Fruit fly (Drosophila melanogaster) whole organism, prepupa: ENCODE data around the gene CG32483.
A peak's percentile ranks its signal among the peaks of the same experiment; 100 is the strongest.

Source experiments
- Blimp-1 ChIP-seq: fragments of 200-800 bp; sonication (Bioruptor generic); optimal IDR thresholded peaks from 3 replicates; lab custom pipeline; 2017; ENCODE audit warnings: missing biosample characterization, missing genetic modification characterization, mild to moderate bottlenecking, moderate library complexity, missing genetic modification reagents
- CG10669 ChIP-seq: fragments of 200-800 bp; sonication (Bioruptor generic); optimal IDR thresholded peaks from 3 replicates; lab custom pipeline; 2018; ENCODE audit warnings: missing biosample characterization, mild to moderate bottlenecking, missing genetic modification characterization, moderate library complexity
- CG11294 ChIP-seq: fragments of 200-800 bp; sonication (Bioruptor generic); IDR thresholded peaks from 2 replicates; pipeline ENCODE4 v1.3.6; 2022; ENCODE audit warnings: missing biosample characterization, missing genetic modification characterization
- CG16779 ChIP-seq: fragments of 200-800 bp; sonication (Bioruptor generic); optimal IDR thresholded peaks from 3 replicates; lab custom pipeline; 2017; ENCODE audit warnings: missing biosample characterization, mild to moderate bottlenecking, missing genetic modification characterization
- CG31627 ChIP-seq: fragments of 200-800 bp; sonication (Bioruptor generic); optimal IDR thresholded peaks from 3 replicates; lab custom pipeline; 2016; ENCODE audit warnings: missing biosample characterization, missing genetic modification characterization
- CG3919 ChIP-seq: fragments of 200-800 bp; sonication (Bioruptor generic); optimal IDR thresholded peaks from 3 replicates; lab custom pipeline; 2016; ENCODE audit warnings: missing biosample characterization, missing genetic modification characterization
- CG4318 ChIP-seq: fragments of 200-800 bp; sonication (Bioruptor generic); optimal IDR thresholded peaks from 3 replicates; lab custom pipeline; 2017; ENCODE audit warnings: missing biosample characterization, mild to moderate bottlenecking, missing genetic modification characterization
- CG6163 ChIP-seq: fragments of 200-800 bp; sonication (Bioruptor generic); IDR thresholded peaks from 3 replicates; pipeline ENCODE4 v1.3.6; 2022; ENCODE audit warnings: missing biosample characterization, missing genetic modification characterization
- CG8119 ChIP-seq: fragments of 200-800 bp; sonication (Bioruptor generic); IDR thresholded peaks from 3 replicates; pipeline ENCODE4 v1.3.6; 2022; ENCODE audit warnings: missing biosample characterization, missing genetic modification characterization
- CG8319 ChIP-seq: fragments of 200-800 bp; sonication (Bioruptor generic); optimal IDR thresholded peaks from 3 replicates; lab custom pipeline; 2016; ENCODE audit warnings: missing biosample characterization, missing genetic modification characterization
- Eip93F ChIP-seq: fragments of 200-800 bp; sonication (Bioruptor generic); optimal IDR thresholded peaks from 2 replicates; lab custom pipeline; 2016; ENCODE audit warnings: missing biosample characterization, mild to moderate bottlenecking, missing genetic modification characterization
- Hr4 ChIP-seq: fragments of 200-800 bp; sonication (Bioruptor generic); optimal IDR thresholded peaks from 3 replicates; lab custom pipeline; 2016; ENCODE audit warnings: missing biosample characterization, missing genetic modification characterization
- OdsH ChIP-seq: fragments of 200-800 bp; sonication (Bioruptor generic); optimal IDR thresholded peaks from 3 replicates; lab custom pipeline; 2016; ENCODE audit warnings: missing biosample characterization, missing genetic modification characterization
- Sox14 ChIP-seq: fragments of 200-800 bp; sonication (Bioruptor generic); optimal IDR thresholded peaks from 3 replicates; lab custom pipeline; 2016; ENCODE audit warnings: missing biosample characterization, missing genetic modification characterization
- dac ChIP-seq: fragments of 200-800 bp; sonication (Bioruptor generic); optimal IDR thresholded peaks from 2 replicates; lab custom pipeline; 2017; ENCODE audit warnings: missing biosample characterization, mild to moderate bottlenecking, missing genetic modification characterization
- eg ChIP-seq: fragments of 200-800 bp; sonication (Bioruptor generic); IDR thresholded peaks from 3 replicates; pipeline ENCODE4 v1.3.6; 2022; ENCODE audit warnings: missing biosample characterization, missing genetic modification characterization
- fd59A ChIP-seq: fragments of 200-800 bp; sonication (Bioruptor generic); optimal IDR thresholded peaks from 2 replicates; lab custom pipeline; 2017; ENCODE audit warnings: missing biosample characterization, mild to moderate bottlenecking, missing genetic modification characterization, missing genetic modification reagents
- pdm3 ChIP-seq: fragments of 200-800 bp; sonication (Bioruptor generic); optimal IDR thresholded peaks from 3 replicates; lab custom pipeline; 2016; ENCODE audit warnings: missing biosample characterization, missing genetic modification characterization
- salr ChIP-seq, 2 experiments: fragments of 200-800 bp; sonication (Bioruptor generic); optimal IDR thresholded peaks; 3 replicates each; lab custom pipeline; 2016 to 2018; ENCODE audit warnings: missing biosample characterization in 2 of 2, missing genetic modification characterization in 2 of 2, mild to moderate bottlenecking in 1 of 2
- svp ChIP-seq: fragments of 200-800 bp; sonication (Bioruptor generic); peaks from one replicate; lab custom pipeline; 2016; ENCODE audit warnings: missing biosample characterization, missing genetic modification characterization
- topi ChIP-seq: fragments of 200-800 bp; sonication (Bioruptor generic); optimal IDR thresholded peaks from 3 replicates; lab custom pipeline; 2016; ENCODE audit warnings: missing biosample characterization, missing genetic modification characterization
- vri ChIP-seq: fragments of 200-800 bp; sonication (Bioruptor generic); optimal IDR thresholded peaks from 3 replicates; lab custom pipeline; 2016; ENCODE audit warnings: missing biosample characterization, mild to moderate bottlenecking, missing genetic modification characterization

The CG32483 gene

DNA sequence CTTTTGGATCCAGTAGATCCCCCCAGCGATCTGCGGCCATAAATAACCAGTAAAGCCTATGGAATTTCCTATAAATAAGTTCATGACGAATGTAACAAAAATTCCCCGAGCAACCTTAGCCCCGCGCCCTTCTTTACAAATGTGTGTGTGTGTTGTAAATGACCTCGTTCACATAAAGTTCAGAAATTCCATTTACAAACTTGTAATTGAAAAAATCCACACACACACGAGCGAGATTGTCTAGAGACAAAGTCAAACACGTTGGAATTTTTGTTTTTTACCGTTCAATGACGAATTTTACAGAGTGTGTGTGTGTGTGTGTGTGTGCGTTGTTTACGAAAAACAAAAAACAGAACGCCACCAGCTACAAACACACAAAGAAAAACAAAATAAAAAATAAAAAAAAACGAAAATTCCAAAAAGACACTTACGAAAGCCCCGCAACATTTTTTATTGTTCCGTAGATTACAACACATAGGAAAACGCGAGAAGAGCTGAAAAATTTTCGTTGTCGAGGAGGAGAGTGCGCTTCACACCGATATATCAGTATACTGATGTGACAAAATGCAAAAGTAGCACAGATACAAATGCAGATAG lies 51.0 kb downstream of the CG32483 start (continued):
- no peak for TF ChIP-seq CG8319 (GFP tag; lab: Kevin White, UChicago)
- TF ChIP-seq eg (GFP tag; lab: Robert Waterston, UW) = peak; percentile 61; the same call in 1 of the 3 replicates
- no peak for TF ChIP-seq CG31627 (GFP tag; lab: Kevin White, UChicago)
- peak; percentile 20; the same call in 1 of the 3 replicates for TF ChIP-seq CG6163 (GFP tag; lab: Robert Waterston, UW)
- TF ChIP-seq CG11294 (GFP tag; lab: Robert Waterston, UW) = no peak
- TF ChIP-seq OdsH = no peak
- TF ChIP-seq Hr4 = no peak
- no peak for TF ChIP-seq fd59A
- no peak for TF ChIP-seq pdm3 (GFP tag; lab: Kevin White, UChicago)
- TF ChIP-seq CG3919 = no peak
- TF ChIP-seq salr (GFP tag; optimal IDR thresholded peaks at IDR 0.05; lab: Kevin White, UChicago) = no peak
- TF ChIP-seq dac (GFP tag; lab: Kevin White, UChicago) = no peak
- peak; percentile 78 for TF ChIP-seq svp (GFP tag; lab: Kevin White, UChicago)
- no peak for TF ChIP-seq Eip93F
- no peak for TF ChIP-seq CG10669 (GFP tag; lab: Kevin White, UChicago)
- TF ChIP-seq CG8119 = peak; percentile 52; the same call in 2 of the 3 replicates
- no peak for TF ChIP-seq CG16779 (tag; lab: Kevin White, UChicago)
- TF ChIP-seq CG4318 (GFP tag; lab: Kevin White, UChicago) = no peak
- peak; percentile 31 for TF ChIP-seq topi
- TF ChIP-seq Blimp-1 (GFP tag; lab: Kevin White, UChicago) = no peak
- no peak for TF ChIP-seq Sox14
- peak; percentile 39 for TF ChIP-seq vri
